Fruit fly (Drosophila melanogaster) whole organism, embryonic: Measurements from ENCODE around the gene CG5157.

Source experiments
- Awh ChIP-seq: fragments of 200-800 bp; sonication (Bioruptor generic); IDR thresholded peaks from 2 replicates; pipeline ENCODE4, ENCODE4 v1.3.6; 2022; ENCODE audit warnings: missing biosample characterization, missing genetic modification characterization
- CG10147 ChIP-seq: fragments of 200-800 bp; sonication (Bioruptor generic); optimal IDR thresholded peaks from 2 replicates; lab custom pipeline; 2019; ENCODE audit warnings: missing biosample characterization, mild to moderate bottlenecking, missing genetic modification characterization, moderate library complexity
- CG10366 ChIP-seq: fragments of 200-800 bp; sonication (Bioruptor generic); IDR thresholded peaks from 2 replicates; pipeline ENCODE4 v1.3.6; 2022; ENCODE audit warnings: missing biosample characterization, missing genetic modification characterization
- CG10654 ChIP-seq: fragments of 200-800 bp; sonication (Bioruptor generic); optimal IDR thresholded peaks from 2 replicates; lab custom pipeline; 2016; ENCODE audit warnings: missing biosample characterization, missing genetic modification characterization
- CG11093 ChIP-seq: fragments of 200-800 bp; sonication (Bioruptor generic); IDR thresholded peaks from 3 replicates; pipeline ENCODE4 v1.3.6; 2022; ENCODE audit warnings: missing biosample characterization, missing genetic modification characterization
- CG15073 ChIP-seq: fragments of 200-800 bp; sonication (Bioruptor generic); optimal IDR thresholded peaks from 2 replicates; lab custom pipeline; 2016; ENCODE audit warnings: missing biosample characterization, missing genetic modification characterization
- CG1529 ChIP-seq: fragments of 200-800 bp; sonication (Bioruptor generic); optimal IDR thresholded peaks from 3 replicates; lab custom pipeline; 2018; ENCODE audit warnings: missing biosample characterization, missing genetic modification characterization
- CG15601 ChIP-seq: fragments of 200-800 bp; sonication (Bioruptor generic); optimal IDR thresholded peaks from 3 replicates; lab custom pipeline; 2019; ENCODE audit warnings: missing biosample characterization, mild to moderate bottlenecking, missing genetic modification characterization, moderate library complexity
- CG15696 ChIP-seq: fragments of 200-800 bp; sonication (Bioruptor generic); optimal IDR thresholded peaks from 2 replicates; lab custom pipeline; 2019; ENCODE audit warnings: missing biosample characterization, mild to moderate bottlenecking, missing genetic modification characterization, moderate library complexity
- CG17328 ChIP-seq: fragments of 200-800 bp; sonication (Bioruptor generic); IDR thresholded peaks from 2 replicates; pipeline ENCODE4 v1.3.6; 2022; ENCODE audit warnings: missing biosample characterization, missing genetic modification characterization
- CG17359 ChIP-seq: fragments of 200-800 bp; sonication (Bioruptor generic); optimal IDR thresholded peaks from 3 replicates; lab custom pipeline; 2018; ENCODE audit warnings: missing biosample characterization, mild to moderate bottlenecking, missing genetic modification characterization, moderate library complexity
- CG18619 ChIP-seq: fragments of 200-800 bp; sonication (Bioruptor generic); optimal IDR thresholded peaks from 3 replicates; lab custom pipeline; 2017; ENCODE audit warnings: missing biosample characterization, mild to moderate bottlenecking, missing genetic modification characterization
- CG2120 ChIP-seq: fragments of 200-800 bp; sonication (Bioruptor generic); optimal IDR thresholded peaks from 3 replicates; lab custom pipeline; 2016; ENCODE audit warnings: missing biosample characterization, missing genetic modification characterization
- CG42726 ChIP-seq: fragments of 200-800 bp; sonication (Bioruptor generic); IDR thresholded peaks from 2 replicates; pipeline ENCODE4 v1.3.6; 2022; ENCODE audit warnings: missing biosample characterization, missing genetic modification characterization; ENCODE audit not compliant: partially characterized antibody
- CG4707 ChIP-seq: fragments of 200-800 bp; sonication (Bioruptor generic); optimal IDR thresholded peaks from 2 replicates; lab custom pipeline; 2018; ENCODE audit warnings: missing biosample characterization, mild to moderate bottlenecking, missing genetic modification characterization, moderate library complexity
- CG4730 ChIP-seq: fragments of 200-800 bp; sonication (Bioruptor generic); IDR thresholded peaks from 2 replicates; pipeline ENCODE4 v1.3.6; 2022; ENCODE audit warnings: missing biosample characterization, missing genetic modification characterization
- CG5180 ChIP-seq: fragments of 200-800 bp; sonication (Bioruptor generic); optimal IDR thresholded peaks from 3 replicates; lab custom pipeline; 2017; ENCODE audit warnings: missing biosample characterization, missing genetic modification characterization, mild to moderate bottlenecking, moderate library complexity, missing genetic modification reagents
- CG7556 ChIP-seq: fragments of 200-800 bp; sonication (Bioruptor generic); optimal IDR thresholded peaks from 2 replicates; lab custom pipeline; 2017; ENCODE audit warnings: missing biosample characterization, mild to moderate bottlenecking, missing genetic modification characterization
- CG7745 ChIP-seq: fragments of 200-800 bp; sonication (Bioruptor generic); optimal IDR thresholded peaks from 2 replicates; lab custom pipeline; 2018; ENCODE audit warnings: missing biosample characterization, mild to moderate bottlenecking, missing genetic modification characterization, moderate library complexity
- CG8359 ChIP-seq: fragments of 200-800 bp; sonication (Bioruptor generic); optimal IDR thresholded peaks from 2 replicates; lab custom pipeline; 2017; ENCODE audit warnings: missing biosample characterization, mild to moderate bottlenecking, missing genetic modification characterization, borderline replicate concordance
- CHES-1-like ChIP-seq: fragments of 200-800 bp; sonication (Bioruptor generic); optimal IDR thresholded peaks from 2 replicates; lab custom pipeline; 2016; ENCODE audit warnings: missing biosample characterization, missing genetic modification characterization
- D19A ChIP-seq: fragments of 200-800 bp; optimal IDR thresholded peaks from 3 replicates; lab custom pipeline; 2019; ENCODE audit warnings: missing biosample characterization, mild to moderate bottlenecking, missing genetic modification characterization, moderate library complexity
- Dref ChIP-seq: fragments of 200-800 bp; sonication (Bioruptor generic); IDR thresholded peaks from 2 replicates; pipeline ENCODE4 v1.3.6; 2022; ENCODE audit warnings: missing biosample characterization, missing genetic modification characterization
- ERR ChIP-seq: fragments of 200-800 bp; sonication (Bioruptor generic); optimal IDR thresholded peaks from 2 replicates; lab custom pipeline; 2016; ENCODE audit warnings: missing biosample characterization, missing genetic modification characterization
- Ets97D ChIP-seq: fragments of 200-800 bp; sonication (Bioruptor generic); optimal IDR thresholded peaks from 3 replicates; lab custom pipeline; 2016; ENCODE audit warnings: missing biosample characterization, missing genetic modification characterization
- HHEX ChIP-seq: fragments of 200-800 bp; sonication (Bioruptor generic); optimal IDR thresholded peaks from 3 replicates; lab custom pipeline; 2017; ENCODE audit warnings: missing biosample characterization, mild to moderate bottlenecking, missing genetic modification characterization, missing genetic modification reagents
- HLH4C ChIP-seq: fragments of 200-800 bp; sonication (Bioruptor generic); IDR thresholded peaks from 3 replicates; pipeline ENCODE4 v1.3.6; 2022; ENCODE audit warnings: missing biosample characterization, missing genetic modification characterization; ENCODE audit not compliant: partially characterized antibody
- HmgD ChIP-seq: fragments of 200-800 bp; sonication (Bioruptor generic); optimal IDR thresholded peaks from 3 replicates; lab custom pipeline; 2016; ENCODE audit warnings: missing biosample characterization, missing genetic modification characterization
- Kr ChIP-seq: fragments of 200-800 bp; sonication (Bioruptor generic); optimal IDR thresholded peaks from 2 replicates; lab custom pipeline; 2017; ENCODE audit warnings: missing biosample characterization, mild to moderate bottlenecking, missing genetic modification characterization
- MESR4 ChIP-seq: fragments of 200-800 bp; sonication (Bioruptor generic); optimal IDR thresholded peaks from 2 replicates; lab custom pipeline; 2018; ENCODE audit warnings: missing biosample characterization, mild to moderate bottlenecking, missing genetic modification characterization, moderate library complexity
- Mad ChIP-seq: fragments of 200-800 bp; sonication (Bioruptor generic); optimal IDR thresholded peaks from 2 replicates; lab custom pipeline; 2016; ENCODE audit warnings: missing biosample characterization, missing genetic modification characterization
- Ravus ChIP-seq: fragments of 200-800 bp; sonication (Bioruptor generic); IDR thresholded peaks from 2 replicates; pipeline ENCODE4 v1.3.6; 2022; ENCODE audit warnings: missing biosample characterization, missing genetic modification characterization
- Rfx ChIP-seq: fragments of 200-800 bp; sonication (Bioruptor generic); IDR thresholded peaks from 2 replicates; pipeline ENCODE4 v1.3.6; 2022; ENCODE audit warnings: missing biosample characterization, missing genetic modification characterization
- Rx ChIP-seq: fragments of 200-800 bp; sonication (Bioruptor generic); IDR thresholded peaks from 2 replicates; pipeline ENCODE4 v1.3.6; 2022; ENCODE audit warnings: missing biosample characterization, missing genetic modification characterization
- Xrp1 ChIP-seq: fragments of 200-800 bp; sonication (Bioruptor generic); IDR thresholded peaks from 2 replicates; pipeline ENCODE4 v1.3.6; 2022; ENCODE audit warnings: missing biosample characterization, missing genetic modification characterization
- al ChIP-seq: fragments of 200-800 bp; sonication (Bioruptor generic); IDR thresholded peaks from 2 replicates; pipeline ENCODE4 v1.3.6; 2022; ENCODE audit warnings: missing biosample characterization, missing genetic modification characterization
- az2 ChIP-seq: fragments of 200-800 bp; sonication (Bioruptor generic); optimal IDR thresholded peaks from 3 replicates; lab custom pipeline; 2016; ENCODE audit warnings: missing biosample characterization, missing genetic modification characterization
- bbx ChIP-seq: fragments of 200-800 bp; sonication (Bioruptor generic); IDR thresholded peaks from 2 replicates; pipeline ENCODE4 v1.3.6; 2022; ENCODE audit warnings: missing biosample characterization, missing genetic modification characterization; ENCODE audit not compliant: partially characterized antibody
- bowl ChIP-seq: fragments of 200-800 bp; sonication (Bioruptor generic); IDR thresholded peaks from 2 replicates; pipeline ENCODE4 v1.3.6; 2022; ENCODE audit warnings: missing biosample characterization, missing genetic modification characterization
- dmrt11E ChIP-seq: fragments of 200-800 bp; sonication (Bioruptor generic); optimal IDR thresholded peaks from 3 replicates; lab custom pipeline; 2018; ENCODE audit warnings: missing biosample characterization, mild to moderate bottlenecking, missing genetic modification characterization, moderate library complexity
- fd96Cb ChIP-seq: fragments of 200-800 bp; sonication (Bioruptor generic); optimal IDR thresholded peaks from 2 replicates; lab custom pipeline; 2018; ENCODE audit warnings: missing biosample characterization, mild to moderate bottlenecking, missing genetic modification characterization, moderate library complexity
- fu2 ChIP-seq: fragments of 200-800 bp; sonication (Bioruptor generic); optimal IDR thresholded peaks from 2 replicates; lab custom pipeline; 2016; ENCODE audit warnings: missing biosample characterization, missing genetic modification characterization
- grau ChIP-seq: fragments of 200-800 bp; optimal IDR thresholded peaks from 3 replicates; lab custom pipeline; 2019; ENCODE audit warnings: missing biosample characterization, mild to moderate bottlenecking, missing genetic modification characterization, moderate library complexity
- ken ChIP-seq: fragments of 200-800 bp; sonication (Bioruptor generic); IDR thresholded peaks from 3 replicates; pipeline ENCODE4 v1.3.6; 2022; ENCODE audit warnings: missing biosample characterization, missing genetic modification characterization
- phol ChIP-seq: fragments of 200-800 bp; sonication (Bioruptor generic); optimal IDR thresholded peaks from 3 replicates; lab custom pipeline; 2018; ENCODE audit warnings: missing biosample characterization, mild to moderate bottlenecking, missing genetic modification characterization, moderate library complexity
- pros ChIP-seq: fragments of 200-800 bp; sonication (Bioruptor generic); optimal IDR thresholded peaks from 3 replicates; lab custom pipeline; 2019; ENCODE audit warnings: missing biosample characterization, mild to moderate bottlenecking, missing genetic modification characterization, moderate library complexity
- ro ChIP-seq: fragments of 200-800 bp; sonication (Bioruptor generic); IDR thresholded peaks from 2 replicates; pipeline ENCODE4 v1.3.6; 2022; ENCODE audit warnings: missing biosample characterization, missing genetic modification characterization
- ssp ChIP-seq: fragments of 200-800 bp; sonication (Bioruptor generic); IDR thresholded peaks from 2 replicates; pipeline ENCODE4 v1.3.6; 2022; ENCODE audit warnings: missing biosample characterization, missing genetic modification characterization
- unc-4 ChIP-seq: fragments of 200-800 bp; sonication (Bioruptor generic); IDR thresholded peaks from 2 replicates; pipeline ENCODE4 v1.3.6; 2022; ENCODE audit warnings: missing biosample characterization, missing genetic modification characterization; ENCODE audit not compliant: partially characterized antibody
- zen ChIP-seq: fragments of 200-800 bp; sonication (Bioruptor generic); optimal IDR thresholded peaks from 3 replicates; lab custom pipeline; 2018; ENCODE audit warnings: missing biosample characterization, mild to moderate bottlenecking, missing genetic modification characterization, moderate library complexity

CG5157 gene

DNA sequence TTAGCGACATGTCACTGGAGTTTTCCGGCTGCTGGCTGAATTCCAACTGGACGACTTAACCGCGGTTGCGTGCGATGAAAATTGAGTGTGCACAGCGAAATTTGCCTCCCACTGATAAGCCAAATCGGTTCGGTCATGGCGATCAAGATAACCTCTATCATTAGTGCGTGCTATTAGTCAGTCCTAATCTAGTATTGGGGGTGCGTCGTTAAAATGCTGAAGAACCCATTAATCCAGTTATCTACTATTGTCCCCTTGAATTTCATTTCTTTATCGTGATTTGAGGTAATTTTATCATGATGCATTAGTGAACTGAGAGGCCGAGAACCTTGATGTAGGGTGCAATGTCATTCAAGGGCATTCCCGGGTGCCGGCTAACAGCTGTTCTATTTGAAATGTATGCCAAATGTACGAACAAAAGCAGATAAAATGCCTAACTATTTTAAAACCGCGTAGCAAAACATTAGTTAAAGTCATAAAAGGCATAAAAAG is 9.2 kb downstream of the CG5157 start, which contains the start of gene Pgm1 (continued):
- TF ChIP-seq pros (GFP tag; lab: Kevin White, UChicago) (peak; percentile 33), CG11093 (GFP tag; lab: Robert Waterston, UW) (peak; percentile 36; the same call in 2 of the 3 replicates), CG15696 (tag; lab: Kevin White, UChicago) (peak; percentile 41), CG15601 (tag; lab: Kevin White, UChicago) (peak; percentile 51), ssp (GFP tag; lab: Robert Waterston, UW) (no peak; the same call in 1 of the 2 replicates), D19A (peak; percentile 64), Xrp1 (GFP tag; lab: Robert Waterston, UW) (peak; percentile 84), HHEX (GFP tag; lab: Kevin White, UChicago) (peak; percentile 84), zen (tag; lab: Kevin White, UChicago) (peak; percentile 75), Dref (GFP tag; lab: Robert Waterston, UW) (no peak), CG7745 (tag; lab: Kevin White, UChicago) (no peak), grau (tag; lab: Kevin White, UChicago) (peak; percentile 80), ERR (GFP tag; lab: Kevin White, UChicago) (peak; percentile 100), HLH4C (GFP tag; lab: Robert Waterston, UW) (0 out of 3 replicates have a peak, but pooled peaks have one; percentile 6), CG8359 (GFP tag; lab: Kevin White, UChicago) (peak; percentile 37), HmgD (peak; percentile 95), Mad (peak; percentile 86), Kr (GFP tag; lab: Kevin White, UChicago) (no peak), al (peak; percentile 66), ro (GFP tag; lab: Robert Waterston, UW) (no peak), CG10366 (GFP tag; lab: Robert Waterston, UW) (peak; percentile 77), Rfx (GFP tag; lab: Robert Waterston, UW) (peak; percentile 85), CG4730 (GFP tag; lab: Robert Waterston, UW) (peak; percentile 44), dmrt11E (tag; lab: Kevin White, UChicago) (peak; percentile 69), bowl (GFP tag; lab: Robert Waterston, UW) (no peak), phol (tag; lab: Kevin White, UChicago) (peak; percentile 79), CG7556 (GFP tag; lab: Kevin White, UChicago) (peak; percentile 74), ken (GFP tag; lab: Robert Waterston, UW) (peak; percentile 73; the same call in 2 of the 3 replicates), CG2120 (GFP tag; lab: Kevin White, UChicago) (peak; percentile 93), Ravus (GFP tag; lab: Robert Waterston, UW) (no peak), CG10147 (GFP tag; lab: Kevin White, UChicago) (peak; percentile 79), fd96Cb (tag; lab: Kevin White, UChicago) (peak; percentile 73), Awh (GFP tag; lab: Robert Waterston, UW) (peak; percentile 75), CG15073 (GFP tag; lab: Kevin White, UChicago) (no peak), az2 (GFP tag; lab: Kevin White, UChicago) (peak; percentile 83), Ets97D (GFP tag; lab: Kevin White, UChicago) (peak; percentile 58), MESR4 (GFP tag; lab: Kevin White, UChicago) (peak; percentile 42), CG5180 (GFP tag; lab: Kevin White, UChicago) (peak; percentile 50), CG42726 (GFP tag; lab: Robert Waterston, UW) (peak; percentile 42; the same call in 1 of the 2 replicates), CG18619 (peak; percentile 81), CG4707 (GFP tag; lab: Kevin White, UChicago) (peak; percentile 55), CG17359 (peak; percentile 75), fu2 (GFP tag; lab: Kevin White, UChicago) (peak; percentile 85), bbx (peak; percentile 9; the same call in 1 of the 2 replicates), CG17328 (GFP tag; lab: Robert Waterston, UW) (peak; percentile 76), CG1529 (peak; percentile 65), unc-4 (GFP tag; lab: Robert Waterston, UW) (no peak), Rx (GFP tag; lab: Robert Waterston, UW) (peak; percentile 72), CHES-1-like (peak; percentile 95), CG10654 (GFP tag; lab: Kevin White, UChicago) (peak; percentile 77)
